Worm (Caenorhabditis elegans) whole organism, late embryonic: ENCODE results near the gene H41C03.1.

Source experiments
- K02D7.2 ChIP-seq: sonication (generic microtip); optimal IDR thresholded peaks from 2 replicates; lab custom pipeline; 2017; ENCODE audit warnings: mild to moderate bottlenecking, missing genetic modification characterization, missing compliant biosample characterization
- K09A11.1 ChIP-seq: sonication (generic microtip); optimal IDR thresholded peaks from 2 replicates; lab custom pipeline; 2017; ENCODE audit warnings: antibody characterized with exemption, mild to moderate bottlenecking, missing genetic modification characterization, missing compliant biosample characterization; ENCODE audit not compliant: insufficient read depth
- ceh-18 ChIP-seq: sonication (generic microtip); optimal IDR thresholded peaks from 2 replicates; lab custom pipeline; 2016; ENCODE audit warnings: missing genetic modification characterization, missing compliant biosample characterization
- ceh-31 ChIP-seq: sonication (generic microtip); optimal IDR thresholded peaks from 2 replicates; lab custom pipeline; 2016; ENCODE audit warnings: missing genetic modification characterization, missing compliant biosample characterization
- ceh-34 ChIP-seq: sonication (generic microtip); optimal IDR thresholded peaks from 2 replicates; lab custom pipeline; 2016; ENCODE audit warnings: mild to moderate bottlenecking, missing genetic modification characterization, missing compliant biosample characterization
- ceh-48 ChIP-seq: sonication (generic microtip); optimal IDR thresholded peaks from 2 replicates; lab custom pipeline; 2016; ENCODE audit warnings: missing genetic modification characterization, inconsistent platforms, missing compliant biosample characterization
- dmd-4 ChIP-seq: sonication (generic microtip); optimal IDR thresholded peaks from 2 replicates; lab custom pipeline; 2016; ENCODE audit warnings: borderline replicate concordance, missing genetic modification characterization, missing compliant biosample characterization
- dve-1 ChIP-seq: sonication (generic microtip); optimal IDR thresholded peaks from 2 replicates; lab custom pipeline; 2017; ENCODE audit warnings: antibody characterized with exemption, mild to moderate bottlenecking, missing genetic modification characterization, missing compliant biosample characterization
- hlh-30 ChIP-seq: sonication (generic microtip); optimal IDR thresholded peaks from 2 replicates; lab custom pipeline; 2017; ENCODE audit warnings: antibody characterized with exemption, missing genetic modification characterization, missing compliant biosample characterization; ENCODE audit not compliant: insufficient read depth
- hlh-8 ChIP-seq: sonication (generic microtip); optimal IDR thresholded peaks from 2 replicates; lab custom pipeline; 2016; ENCODE audit warnings: missing genotype, missing genetic modification characterization, missing compliant biosample characterization
- madf-2 ChIP-seq: sonication (generic microtip); optimal IDR thresholded peaks from 2 replicates; lab custom pipeline; 2017; ENCODE audit warnings: missing genetic modification characterization, missing compliant biosample characterization
- pax-1 ChIP-seq: fragments of 150-350 bp; optimal IDR thresholded peaks from 2 replicates; lab custom pipeline; 2014; ENCODE audit warnings: missing biosample characterization, missing genetic modification characterization
- pros-1 ChIP-seq: fragments of 150-350 bp; optimal IDR thresholded peaks from 2 replicates; lab custom pipeline; 2014; ENCODE audit warnings: missing biosample characterization, missing genetic modification reagents, missing genetic modification characterization
- tbx-2 ChIP-seq: sonication (generic microtip); optimal IDR thresholded peaks from 2 replicates; lab custom pipeline; 2016; ENCODE audit warnings: missing genetic modification characterization, missing compliant biosample characterization

H41C03.1 gene

ce11 chrII:5906274-5906673 is 52.1 kb downstream of the H41C03.1 start, which contains the start of gene F59G1.8:
TSS of gene F59G1.8 (plus strand) at chrII:5906566.
- TF ChIP-seq K09A11.1 (tag; lab: Kevin White, UChicago) = no peak
- no peak for TF ChIP-seq pros-1 (tag; lab: Kevin White, UChicago)
- TF ChIP-seq madf-2 (tag; lab: Kevin White, UChicago) = no peak
- TF ChIP-seq ceh-31 = no peak
- TF ChIP-seq K02D7.2 (tag; lab: Kevin White, UChicago) = no peak
- no peak for TF ChIP-seq hlh-30
- TF ChIP-seq dmd-4 (tag; lab: Kevin White, UChicago) = no peak
- no peak for TF ChIP-seq ceh-34
- no peak for TF ChIP-seq tbx-2 (tag; lab: Kevin White, UChicago)
- no peak for TF ChIP-seq dve-1 (tag; lab: Kevin White, UChicago)
- no peak for TF ChIP-seq hlh-8
- TF ChIP-seq pax-1 (tag; lab: Kevin White, UChicago) = no peak
- no peak for TF ChIP-seq ceh-18
- TF ChIP-seq ceh-48 (tag; lab: Kevin White, UChicago) = no peak
- TF ChIP-seq, all 69 proteins: peak for 0
